Fruit fly (Drosophila melanogaster): ENCODE measurements around the gene PAPLA1.
A peak's percentile ranks its signal among the peaks of the same experiment; 100 is the strongest.

Gene PAPLA1

dm6 chr2L:8130729-8131128 is 28.7 kb downstream of the PAPLA1 start:
- no peak for TF ChIP-seq CG17801 (GFP tag; optimal IDR thresholded peaks at IDR 0.05; ENCODE audit: partially characterized antibody)

dm6 chr2L:8129996-8130641 is 29.3 kb downstream of the PAPLA1 start:
- no peak for TF ChIP-seq CG17801 (GFP tag; optimal IDR thresholded peaks at IDR 0.05; ENCODE audit: partially characterized antibody)

dm6 chr2L:8128911-8129310 is 30.5 kb downstream of the PAPLA1 start:
- no peak for TF ChIP-seq CG17801 (GFP tag; optimal IDR thresholded peaks at IDR 0.05; ENCODE audit: partially characterized antibody)

- peak; percentile 71 for TF ChIP-seq CG17801 (GFP tag; optimal IDR thresholded peaks at IDR 0.05; ENCODE audit: partially characterized antibody)
Measured at dm6 chr2L:8126849-8127602, 32.4 kb downstream of the PAPLA1 start, which contains the start of the genes CG12375 and CG8668. TSS of gene CG12375 (minus strand) at chr2L:8126890. TSS of gene CG8668 (plus strand) at chr2L:8127001.

dm6 chr2L:8123711-8124379 is 35.6 kb downstream of the PAPLA1 start, which contains the start of the genes mon2 and CG8673:
TSS of gene mon2 (minus strand) at chr2L:8124010.
TSS of gene CG8673 (plus strand) at chr2L:8124329.
- peak; percentile 14 for TF ChIP-seq CG17801 (GFP tag; optimal IDR thresholded peaks at IDR 0.05; ENCODE audit: partially characterized antibody)

dm6 chr2L:8116632-8117193 is 42.7 kb downstream of the PAPLA1 start:
- TF ChIP-seq CG17801 (GFP tag; optimal IDR thresholded peaks at IDR 0.05; ENCODE audit: partially characterized antibody) = no peak

dm6 chr2L:8110549-8111438 is 48.6 kb downstream of the PAPLA1 start:
- TF ChIP-seq CG17801 (GFP tag; optimal IDR thresholded peaks at IDR 0.05; ENCODE audit: partially characterized antibody) = no peak

- TF ChIP-seq CG17801 (GFP tag; optimal IDR thresholded peaks at IDR 0.05; ENCODE audit: partially characterized antibody) = no peak
Measured at dm6 chr2L:8104706-8105105, 54.7 kb downstream of the PAPLA1 start.

dm6 chr2L:8104094-8104493 is 55.3 kb downstream of the PAPLA1 start:
- TF ChIP-seq CG17801 (GFP tag; optimal IDR thresholded peaks at IDR 0.05; ENCODE audit: partially characterized antibody) = no peak

dm6 chr2L:8103073-8103472 is 56.4 kb downstream of the PAPLA1 start:
- no peak for TF ChIP-seq CG17801 (GFP tag; optimal IDR thresholded peaks at IDR 0.05; ENCODE audit: partially characterized antibody)

- TF ChIP-seq CG17801 (GFP tag; optimal IDR thresholded peaks at IDR 0.05; ENCODE audit: partially characterized antibody) = peak; percentile 22
Measured at dm6 chr2L:8100489-8101352, 58.7 kb downstream of the PAPLA1 start.

dm6 chr2L:8099615-8100375 is 59.6 kb downstream of the PAPLA1 start:
- TF ChIP-seq CG17801 (GFP tag; optimal IDR thresholded peaks at IDR 0.05; ENCODE audit: partially characterized antibody) = no peak

- TF ChIP-seq CG17801 (GFP tag; optimal IDR thresholded peaks at IDR 0.05; ENCODE audit: partially characterized antibody) = no peak
Measured at dm6 chr2L:8099050-8099449, 60.4 kb downstream of the PAPLA1 start.

All from ovary, adult (tissue).